Fruit fly (Drosophila melanogaster) whole organism, larva: ENCODE results near the gene CG45045.

Experiments used
- noc ChIP-seq: fragments of 200-800 bp; sonication (Bioruptor generic); optimal IDR thresholded peaks from 3 replicates; lab custom pipeline; 2019; ENCODE audit warnings: missing biosample characterization, mild to moderate bottlenecking, missing genetic modification characterization, moderate library complexity

CG45045 gene

DNA sequence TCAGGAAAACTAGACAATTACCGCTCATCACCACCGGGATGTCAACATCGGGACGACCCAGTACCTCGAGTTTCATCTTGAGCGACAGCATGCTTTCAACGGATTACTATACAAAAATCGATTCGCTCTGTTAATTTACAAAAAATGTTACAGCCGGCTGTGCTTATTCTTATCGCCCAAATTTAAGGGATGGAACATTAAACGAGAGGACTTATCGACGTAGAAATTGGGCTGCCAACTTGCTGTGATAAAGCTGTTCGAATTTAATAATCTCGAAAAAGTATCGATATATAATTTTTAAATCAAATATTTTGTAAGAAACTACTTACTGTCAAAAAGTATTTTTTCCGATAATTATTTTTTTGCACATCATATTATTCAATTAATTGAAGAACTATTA, 19.5 kb downstream of the CG45045 start, which contains the start of gene CG31249:
CG31249 (minus strand) TSS at position 197 of the 400 bp plus-strand sequence.
- no peak for TF ChIP-seq noc (tag; lab: Kevin White, UChicago)

DNA sequence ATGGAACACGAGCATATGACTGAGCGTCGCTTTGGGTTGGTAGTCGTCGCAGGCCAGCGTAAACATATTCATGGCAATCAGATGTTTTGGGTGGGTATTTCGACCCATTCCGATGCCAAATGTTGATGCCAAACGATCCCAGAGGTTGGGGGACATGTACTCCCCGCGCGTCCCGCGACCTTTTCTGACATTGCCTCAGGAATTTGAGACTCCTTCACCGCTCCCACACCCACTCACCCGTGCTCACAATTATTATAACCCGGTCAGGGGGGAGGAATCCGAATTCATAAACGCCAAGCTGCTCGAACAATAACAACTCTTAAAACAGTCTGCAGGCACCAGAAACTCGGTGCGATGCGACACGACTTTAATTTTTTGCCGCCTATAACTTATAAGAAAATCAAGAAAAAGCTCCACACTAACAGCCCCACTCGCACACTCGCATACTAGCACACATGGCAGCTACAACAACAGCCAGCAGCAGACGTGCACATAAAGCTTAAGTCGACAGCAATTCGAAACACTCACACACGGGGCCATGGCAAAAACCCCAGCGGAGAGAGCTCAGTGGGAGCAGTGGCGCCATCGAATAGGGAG, 32.6 kb downstream of the CG45045 start:
- no peak for TF ChIP-seq noc (tag; lab: Kevin White, UChicago)

DNA sequence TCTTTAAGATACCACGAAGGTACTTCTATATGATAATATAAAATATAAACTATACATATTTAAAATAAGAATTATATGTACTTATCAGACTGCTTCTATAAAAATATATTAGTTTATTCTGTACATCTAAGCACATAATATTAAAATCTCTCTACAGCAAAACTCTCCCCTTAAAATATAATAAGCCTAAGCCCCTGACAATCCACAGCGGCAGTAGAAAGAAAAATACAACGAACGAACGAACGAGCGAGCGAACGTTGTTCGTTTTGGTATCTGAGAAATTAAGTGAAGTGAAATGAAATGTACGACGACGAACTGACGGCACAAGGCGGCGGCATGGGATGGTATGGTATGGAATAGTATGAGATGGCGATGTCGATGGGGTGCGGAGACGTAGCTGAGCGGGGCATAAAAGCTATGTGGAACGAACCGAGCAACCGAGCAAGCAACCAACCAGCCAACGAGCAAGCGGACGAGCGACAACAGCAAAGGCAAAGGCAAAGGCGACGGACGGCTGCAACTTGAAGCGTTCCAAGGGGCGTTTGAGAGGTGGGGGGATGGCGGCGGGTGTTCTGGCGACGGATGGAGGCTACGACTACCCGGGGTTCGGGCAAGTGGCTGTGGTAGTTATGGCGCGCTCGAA, 33.2 kb downstream of the CG45045 start:
- TF ChIP-seq noc (tag; lab: Kevin White, UChicago): peak; percentile 99

DNA sequence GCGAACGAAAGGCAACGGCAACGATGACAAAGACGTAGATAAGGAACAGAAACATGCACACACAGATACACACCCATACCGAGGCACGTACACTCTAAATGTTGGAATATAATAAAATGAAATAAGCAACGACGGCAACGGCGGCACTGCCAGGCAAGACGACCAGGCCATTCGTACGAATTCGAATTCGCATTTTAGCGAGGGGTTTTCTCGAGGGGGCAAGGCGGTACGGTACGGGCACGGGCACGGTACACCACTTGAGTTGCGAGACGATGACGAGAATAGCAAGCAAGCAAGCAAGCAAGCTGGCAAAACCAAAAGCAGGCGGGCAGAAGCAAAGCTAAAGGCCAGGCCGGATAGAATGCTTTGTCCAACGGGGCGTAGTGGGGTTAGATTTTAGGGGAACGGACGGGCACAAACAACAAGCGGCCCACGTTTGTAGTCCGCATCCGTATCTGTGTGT, 33.8 kb downstream of the CG45045 start:
- TF ChIP-seq noc (tag; lab: Kevin White, UChicago): peak; percentile 49

DNA sequence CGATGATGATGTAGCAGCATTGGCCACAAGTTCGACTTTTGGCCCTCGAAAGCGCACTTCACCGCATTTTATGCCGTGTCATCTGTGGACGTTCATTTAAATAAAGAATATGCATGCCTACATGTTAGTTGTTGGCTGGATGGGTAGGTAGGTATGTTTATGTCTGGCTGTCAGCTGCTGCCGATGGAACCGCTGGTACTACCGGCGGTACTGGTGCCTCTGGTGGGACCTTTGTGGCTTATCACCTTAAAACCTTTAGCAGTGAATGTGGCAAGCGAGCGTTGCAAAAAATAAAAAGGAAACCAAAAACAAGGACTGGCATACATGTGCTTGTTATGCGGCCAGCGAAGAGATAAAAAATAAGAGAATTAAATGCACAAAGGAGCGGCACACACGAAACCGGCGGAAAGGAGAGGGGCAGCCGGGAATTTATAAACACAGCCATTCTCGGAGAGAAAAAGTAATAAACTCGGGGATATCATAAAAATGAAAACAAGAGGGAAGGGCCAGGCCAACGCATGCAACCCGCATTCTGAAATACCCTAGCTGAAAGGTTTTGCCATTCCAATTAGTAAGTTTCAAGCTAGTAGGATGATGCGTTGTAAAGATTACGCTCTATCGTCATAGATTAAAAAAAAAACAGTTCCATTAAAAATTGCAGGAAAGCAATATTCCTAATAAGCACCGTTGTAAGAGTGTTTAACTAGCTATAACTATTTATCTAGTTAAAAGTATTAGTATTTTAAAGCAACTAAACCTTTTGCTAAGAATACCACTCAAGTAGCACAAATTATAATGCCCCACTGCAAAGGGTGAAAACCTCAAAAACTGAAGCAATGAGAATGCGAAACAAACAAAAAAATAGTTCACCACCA, 34.8 kb downstream of the CG45045 start:
- TF ChIP-seq noc (tag; lab: Kevin White, UChicago): no peak

DNA sequence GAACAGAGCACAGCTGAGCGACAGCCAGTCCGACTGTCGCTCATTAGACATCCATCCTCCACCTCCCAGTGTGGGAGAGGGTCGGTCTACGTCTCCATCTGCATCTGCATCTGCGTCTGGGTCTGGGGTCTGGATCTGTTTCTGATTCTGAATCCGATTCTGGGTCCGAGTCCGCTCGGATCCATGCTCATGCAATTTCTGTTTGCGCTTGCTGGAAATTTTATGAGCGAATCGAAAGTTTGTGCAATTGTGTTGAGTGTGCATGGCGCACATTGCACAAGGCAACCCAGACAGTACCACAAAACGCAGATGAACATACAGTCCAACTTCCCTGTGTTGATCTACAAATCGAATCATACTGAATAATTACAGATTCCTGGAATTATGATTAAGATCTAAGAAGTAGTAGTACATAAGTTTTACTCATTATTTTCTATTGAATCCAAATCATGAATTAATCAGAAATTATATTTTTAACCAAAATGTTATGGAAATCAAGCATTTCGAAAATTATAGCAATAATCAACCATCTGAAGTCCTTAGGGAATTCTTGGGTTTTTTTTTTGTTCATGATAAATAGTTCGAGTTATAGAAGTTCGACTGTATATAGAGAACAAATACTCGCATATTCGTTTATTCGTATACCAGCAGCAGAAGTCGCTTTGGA, 35.8 kb downstream of the CG45045 start:
- no peak for TF ChIP-seq noc (tag; lab: Kevin White, UChicago)

DNA sequence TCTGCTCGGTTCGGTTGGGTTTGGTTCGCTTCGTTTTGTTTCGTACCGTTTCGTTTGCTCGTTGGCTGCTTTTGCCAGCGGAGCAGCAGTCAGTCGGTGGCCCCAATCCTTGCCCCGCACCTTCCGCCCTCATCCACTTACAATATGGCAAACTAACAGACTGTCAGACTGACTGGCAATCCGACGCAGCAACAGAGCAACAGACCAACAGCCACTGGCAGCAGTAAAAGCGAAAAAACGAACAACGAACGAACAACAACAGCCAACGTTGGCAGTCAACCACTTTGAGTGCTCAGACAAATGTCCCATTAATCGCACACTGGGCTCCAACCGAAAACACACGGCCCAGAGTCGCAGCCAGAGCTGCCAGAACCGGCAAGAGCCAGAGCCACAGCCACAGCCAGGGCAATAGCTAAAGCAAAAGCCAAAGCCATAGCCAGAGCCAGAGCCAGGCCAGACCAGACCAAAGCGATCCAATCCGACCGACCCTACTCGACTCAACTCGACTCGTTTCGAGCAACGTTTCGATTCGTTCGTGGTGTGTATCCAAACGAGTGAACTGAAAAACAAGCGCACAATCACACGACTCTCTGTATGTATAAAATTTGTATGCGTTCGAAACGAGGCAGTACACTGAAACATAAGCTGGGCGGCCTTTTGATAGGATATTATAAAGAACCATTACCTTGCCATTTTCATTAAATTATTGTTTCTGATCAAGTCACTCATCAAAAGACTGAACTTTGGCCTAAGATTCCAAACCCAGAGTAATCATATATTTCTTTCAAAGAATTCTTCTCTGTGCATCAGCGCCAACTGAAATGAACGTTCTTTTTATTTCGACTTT, 36.5 kb downstream of the CG45045 start:
- TF ChIP-seq noc (tag; lab: Kevin White, UChicago): peak; percentile 98

DNA sequence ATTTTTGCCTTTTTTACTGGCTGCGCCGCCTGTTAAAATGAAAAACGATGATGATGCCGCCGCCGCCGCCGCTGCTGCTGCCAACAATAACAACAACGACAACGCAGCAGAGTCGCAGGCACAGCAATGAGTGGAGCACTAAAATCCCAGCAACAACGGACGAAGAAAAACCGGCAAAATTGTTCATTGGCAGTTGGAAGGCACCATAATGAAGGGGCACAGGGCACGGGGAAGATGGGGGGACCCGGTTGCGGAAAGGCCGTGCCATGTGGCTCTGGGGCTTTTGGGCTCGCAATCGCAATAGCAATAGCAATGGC, 37.1 kb downstream of the CG45045 start:
- no peak for TF ChIP-seq noc (tag; lab: Kevin White, UChicago)

DNA sequence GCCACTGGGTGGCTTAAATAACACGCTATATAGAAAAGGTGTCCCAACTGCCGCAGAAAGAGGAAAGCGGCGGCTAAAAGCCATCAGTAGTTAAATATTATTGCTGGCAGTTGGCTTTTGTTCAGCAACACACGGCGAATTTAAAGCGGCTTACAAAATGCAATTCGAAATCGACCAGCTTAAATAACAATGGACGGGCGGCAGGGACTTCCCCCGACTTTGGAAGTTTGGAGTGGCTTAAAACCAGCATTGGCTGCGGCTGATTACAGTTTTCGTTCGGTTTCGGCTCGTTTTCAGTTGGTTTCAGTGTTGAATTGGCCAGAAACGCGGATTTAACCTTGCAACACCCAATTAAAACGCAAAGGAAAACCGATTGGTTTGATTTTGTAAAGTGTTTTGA, 37.8 kb downstream of the CG45045 start:
- TF ChIP-seq noc (tag; lab: Kevin White, UChicago): no peak

DNA sequence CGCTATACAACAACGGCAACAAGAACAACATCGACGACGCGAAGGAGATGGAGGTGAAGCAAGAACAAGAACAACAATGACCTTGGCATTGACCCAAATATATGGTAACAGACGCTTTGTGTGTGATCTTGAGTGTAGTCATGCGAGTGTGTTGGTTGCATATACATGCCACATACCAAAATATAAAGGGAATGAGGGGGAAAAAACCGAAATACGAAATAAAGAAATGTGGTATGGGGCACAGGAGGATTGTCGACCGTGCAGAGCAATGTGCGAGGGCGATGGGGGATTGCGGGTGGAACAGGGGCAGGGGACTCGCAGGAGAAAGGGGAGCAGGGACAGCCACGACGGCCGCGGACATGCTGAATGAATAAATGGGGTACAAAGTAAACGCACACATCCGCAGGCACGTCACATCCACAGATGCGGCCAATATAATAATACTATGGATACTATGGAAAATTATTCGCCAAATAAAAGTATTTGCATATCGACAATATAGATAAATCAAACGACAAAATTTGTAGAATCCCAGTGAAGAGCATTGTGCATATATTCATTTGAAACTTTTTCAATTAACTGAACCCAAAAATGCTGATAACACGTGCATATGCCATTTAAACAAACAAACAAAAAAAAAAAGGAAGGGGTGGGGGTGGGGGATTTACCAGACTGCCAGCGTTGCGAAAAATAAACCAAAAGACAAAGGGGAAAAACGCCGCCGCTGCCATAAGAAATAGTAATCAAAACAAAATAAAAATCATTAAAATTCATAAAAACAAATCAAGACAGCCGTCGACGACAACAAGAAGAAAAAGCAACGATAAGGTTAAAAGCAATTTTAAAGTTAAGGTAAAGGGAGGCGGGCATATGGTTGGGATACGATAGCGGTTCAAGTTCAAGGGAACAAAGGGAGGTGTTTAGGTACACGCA, 38.8 kb downstream of the CG45045 start:
- TF ChIP-seq noc (tag; lab: Kevin White, UChicago): no peak

DNA sequence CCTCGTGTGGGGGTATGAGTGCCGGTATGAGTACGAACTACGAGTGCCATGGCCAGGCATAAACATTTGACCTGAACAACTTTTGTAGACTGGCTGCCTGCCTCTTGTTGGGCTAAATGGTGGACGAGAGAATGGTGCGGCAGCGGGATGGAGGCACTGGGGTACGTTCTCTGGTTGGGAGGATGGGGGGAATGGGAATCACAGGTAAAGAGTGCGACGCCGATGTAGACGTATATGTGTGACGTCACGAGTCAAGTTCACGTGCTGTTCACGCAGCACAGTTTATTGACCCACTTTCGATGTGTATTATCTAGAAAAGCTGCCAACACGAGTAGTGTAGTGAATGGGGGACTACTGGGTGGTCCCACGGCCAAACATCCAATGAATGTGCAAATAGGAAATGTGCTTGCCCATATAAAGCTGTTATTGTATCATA, 39.6 kb downstream of the CG45045 start:
- no peak for TF ChIP-seq noc (tag; lab: Kevin White, UChicago)

DNA sequence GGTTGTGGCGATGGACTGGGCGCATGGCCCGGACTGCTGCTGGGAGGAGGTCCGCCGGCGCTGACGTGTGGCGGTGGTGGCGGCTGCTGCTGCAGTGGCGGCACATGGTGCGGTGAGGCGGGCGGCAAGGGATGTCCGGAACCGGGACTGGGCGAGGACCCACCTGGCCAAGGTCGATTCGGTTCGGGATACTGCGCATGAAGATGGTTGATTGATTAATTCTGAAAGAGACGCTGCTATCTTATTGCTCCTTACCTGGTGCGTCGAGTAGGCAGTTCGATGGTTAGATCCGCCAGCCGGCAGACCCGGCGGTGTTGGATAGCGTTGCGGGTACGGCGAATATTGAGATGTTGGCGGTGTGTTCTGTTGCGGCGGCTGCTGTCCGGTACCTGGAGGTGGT, 40.4 kb downstream of the CG45045 start:
- no peak for TF ChIP-seq noc (tag; lab: Kevin White, UChicago)

DNA sequence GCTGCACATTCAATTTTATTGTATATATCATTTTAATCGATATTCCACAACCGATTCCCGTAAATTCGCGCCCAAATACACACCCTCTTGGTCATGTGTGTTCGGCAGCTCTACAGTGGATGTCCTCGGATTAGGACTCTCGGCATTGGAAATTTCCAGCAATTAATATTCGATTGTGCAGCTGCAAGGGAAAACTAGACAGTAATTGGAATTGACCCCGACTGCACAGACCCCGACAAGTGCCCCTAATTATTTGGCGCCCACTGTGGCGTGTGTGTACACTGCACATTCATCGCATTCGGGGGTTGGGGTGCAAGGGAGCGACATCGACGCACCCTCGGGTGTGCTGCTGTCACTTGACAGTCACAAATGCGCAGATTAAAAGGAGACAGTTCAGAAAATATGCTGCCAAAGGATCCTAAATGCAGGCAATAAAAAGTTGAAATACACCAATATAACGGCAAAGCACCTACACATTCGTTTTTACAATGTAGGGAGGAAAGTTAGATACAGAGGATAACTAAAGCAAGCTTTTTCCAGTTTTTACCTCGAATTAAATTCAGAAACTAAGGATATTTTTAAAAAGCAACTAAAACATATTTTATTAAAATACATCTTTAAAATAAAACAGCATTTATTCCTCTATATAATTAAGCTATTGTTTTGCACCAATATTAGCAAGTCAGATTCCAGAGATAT, 41.6 kb downstream of the CG45045 start:
- TF ChIP-seq noc (tag; lab: Kevin White, UChicago): no peak
